Fruit fly (Drosophila melanogaster): Measurements from ENCODE around the gene CG4836.
A peak's percentile ranks its signal among the peaks of the same experiment; 100 is the strongest.

CG4836 gene

dm6 chr3R:20057501-20057900, 43.8 kb downstream of the CG4836 start, which contains the start of gene mdlc (continued):
- no peak for TF ChIP-seq bigmax (GFP tag; optimal IDR thresholded peaks at IDR 0.05)
- TF ChIP-seq Scr (GFP tag; IDR thresholded peaks at IDR 0.05; ENCODE audit: partially characterized antibody) = peak; percentile 71
- no peak for TF ChIP-seq oc (tag; optimal IDR thresholded peaks at IDR 0.05)
- TF ChIP-seq CG17912 (GFP tag; optimal IDR thresholded peaks at IDR 0.05) = no peak
- peak; percentile 38; the same call in 1 of the 3 replicates for TF ChIP-seq vnd (GFP tag; IDR thresholded peaks at IDR 0.05; ENCODE audit: partially characterized antibody)
- no peak for TF ChIP-seq Dek (tag; optimal IDR thresholded peaks at IDR 0.05)
- TF ChIP-seq CG34376 (GFP tag; optimal IDR thresholded peaks at IDR 0.05) = no peak
- peak; percentile 11 for TF ChIP-seq Sox100B (GFP tag; optimal IDR thresholded peaks at IDR 0.05)
- TF ChIP-seq Sry-β (GFP tag; optimal IDR thresholded peaks at IDR 0.05) = no peak
- TF ChIP-seq sob (GFP tag; IDR thresholded peaks at IDR 0.05) = no peak
- no peak for TF ChIP-seq NfI (GFP tag; optimal IDR thresholded peaks at IDR 0.05)
- TF ChIP-seq sna (GFP tag; IDR thresholded peaks at IDR 0.05; ENCODE audit: partially characterized antibody) = 0 out of 2 replicates have a peak, but pooled peaks have one; percentile 53
- TF ChIP-seq CG9876 (GFP tag; optimal IDR thresholded peaks at IDR 0.05) = no peak
- TF ChIP-seq CG11723 (GFP tag; optimal IDR thresholded peaks at IDR 0.05) = no peak
- peak; percentile 41 for TF ChIP-seq gem (tag; optimal IDR thresholded peaks at IDR 0.05)
- TF ChIP-seq luna (GFP tag; optimal IDR thresholded peaks at IDR 0.05) = no peak
- TF ChIP-seq Spps (tag; optimal IDR thresholded peaks at IDR 0.05) = no peak
- TF ChIP-seq trh (GFP tag; optimal IDR thresholded peaks at IDR 0.05) = no peak
- no peak for TF ChIP-seq kay (GFP tag; optimal IDR thresholded peaks at IDR 0.05)
- no peak for TF ChIP-seq pros (GFP tag; optimal IDR thresholded peaks at IDR 0.05)
- no peak for TF ChIP-seq CG2129 (GFP tag; IDR thresholded peaks at IDR 0.05; ENCODE audit: partially characterized antibody)
- TF ChIP-seq pzg (GFP tag; optimal IDR thresholded peaks at IDR 0.05) = peak; percentile 38
- peak; percentile 2 for TF ChIP-seq CG12104 (GFP tag; optimal IDR thresholded peaks at IDR 0.05)
- TF ChIP-seq sens (GFP tag) = peak; percentile 26
- no peak for TF ChIP-seq z (GFP tag; IDR thresholded peaks at IDR 0.05)
- no peak for TF ChIP-seq chn (GFP tag; optimal IDR thresholded peaks at IDR 0.05)
- no peak for TF ChIP-seq Aef1 (GFP tag; IDR thresholded peaks at IDR 0.05)
- TF ChIP-seq Oli (tag; optimal IDR thresholded peaks at IDR 0.05) = no peak
- TF ChIP-seq Atf6 (GFP tag; IDR thresholded peaks at IDR 0.05) = no peak
- TF ChIP-seq CG18764 (GFP tag; optimal IDR thresholded peaks at IDR 0.05) = no peak
- peak; percentile 13 for TF ChIP-seq CG10147 (GFP tag; optimal IDR thresholded peaks at IDR 0.05)
- TF ChIP-seq danr (GFP tag; IDR thresholded peaks at IDR 0.05) = no peak
- TF ChIP-seq CG14050 (GFP tag; IDR thresholded peaks at IDR 0.05) = no peak
- peak; percentile 64 for TF ChIP-seq E2f2 (GFP tag; IDR thresholded peaks at IDR 0.05)
- no peak for TF ChIP-seq schlank (tag; optimal IDR thresholded peaks at IDR 0.05)
- TF ChIP-seq CG31224 (GFP tag; IDR thresholded peaks at IDR 0.05) = no peak
- TF ChIP-seq salm (tag; optimal IDR thresholded peaks at IDR 0.05) = no peak
- TF ChIP-seq fd96Cb (tag; optimal IDR thresholded peaks at IDR 0.05) = no peak
- TF ChIP-seq NC2α (GFP tag; optimal IDR thresholded peaks at IDR 0.05) = no peak
- TF ChIP-seq CG30403 (GFP tag; optimal IDR thresholded peaks at IDR 0.05) = peak; percentile 22
- no peak for TF ChIP-seq CG5953 (GFP tag; IDR thresholded peaks at IDR 0.05)
- no peak for TF ChIP-seq Dip3 (GFP tag; optimal IDR thresholded peaks at IDR 0.05)
- TF ChIP-seq CG34422 (GFP tag; IDR thresholded peaks at IDR 0.05) = peak; percentile 78; the same call in 1 of the 3 replicates
- no peak for TF ChIP-seq C15 (GFP tag; IDR thresholded peaks at IDR 0.05)
- TF ChIP-seq CG12155 (GFP tag; optimal IDR thresholded peaks at IDR 0.05) = no peak
- TF ChIP-seq gro (GFP tag; optimal IDR thresholded peaks at IDR 0.05) = no peak
- TF ChIP-seq CHES-1-like (GFP tag; optimal IDR thresholded peaks at IDR 0.05) = no peak
- no peak for TF ChIP-seq cas (GFP tag; IDR thresholded peaks at IDR 0.05)
- TF ChIP-seq Hr51 (GFP tag; optimal IDR thresholded peaks at IDR 0.05) = peak in 1 of 2 experiments; percentile 16
- no peak for TF ChIP-seq CG33213 (GFP tag; optimal IDR thresholded peaks at IDR 0.05)
- peak; percentile 27; the same call in 1 of the 2 replicates for TF ChIP-seq bbx (GFP tag; IDR thresholded peaks at IDR 0.05; ENCODE audit: partially characterized antibody)
